Worm (Caenorhabditis elegans): ENCODE measurements around the gene sfxn-5.

Gene sfxn-5

DNA sequence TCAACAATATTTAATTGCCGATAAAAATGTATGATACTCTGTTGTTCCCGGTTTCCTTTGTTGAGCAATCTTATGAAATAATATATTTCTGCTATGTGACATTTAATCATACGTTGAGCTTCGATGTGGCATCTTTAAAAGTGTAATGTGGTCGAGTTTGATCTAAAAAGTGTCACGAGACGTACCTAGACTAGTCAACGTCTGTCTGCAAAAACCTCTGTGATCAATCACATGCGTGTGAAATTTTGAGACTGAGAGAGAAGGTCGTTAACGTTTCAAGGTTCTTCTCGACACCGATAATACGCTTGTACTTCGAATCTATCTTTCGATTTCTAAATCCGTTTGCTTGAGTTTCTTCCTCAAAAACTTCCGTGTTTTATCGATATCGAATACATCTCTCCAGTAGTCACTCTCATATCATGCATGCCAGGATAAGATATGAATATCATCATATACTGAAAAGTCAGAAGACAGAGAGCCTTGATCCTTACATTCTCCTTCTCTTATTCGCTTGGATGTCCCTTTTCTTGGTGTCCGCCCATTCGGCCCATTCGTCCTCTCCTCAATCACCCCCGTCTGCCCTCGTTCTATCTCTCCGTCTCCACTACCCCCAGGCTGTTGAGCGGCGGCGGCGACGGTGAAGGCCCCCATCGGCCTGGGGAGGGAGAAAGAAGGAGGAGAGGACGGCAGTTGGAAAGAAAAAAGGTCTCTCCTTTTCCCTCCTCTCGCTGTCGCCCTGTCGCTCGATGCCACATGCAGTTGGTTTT, 23.6 kb upstream of the sfxn-5 start:
- peak; percentile 63 for TF ChIP-seq sox-4 (tag; optimal IDR thresholded peaks at IDR 0.05)
- no peak for TF ChIP-seq fax-1 (tag; optimal IDR thresholded peaks at IDR 0.05)
- no peak for TF ChIP-seq pag-3 (tag; optimal IDR thresholded peaks at IDR 0.05; ENCODE audit: borderline replicate concordance)
- TF ChIP-seq hlh-8 (tag; optimal IDR thresholded peaks at IDR 0.05), result peak; percentile 12
- TF ChIP-seq pha-4 (tag; optimal IDR thresholded peaks at IDR 0.05), result no peak
- peak; percentile 10 for TF ChIP-seq hlh-30 (tag; optimal IDR thresholded peaks at IDR 0.05; ENCODE audit: insufficient read depth)
- TF ChIP-seq elt-4 (tag; optimal IDR thresholded peaks at IDR 0.05), result no peak
- TF ChIP-seq F13H6.1 (tag; optimal IDR thresholded peaks at IDR 0.05), result peak; percentile 19
- peak; percentile 45 for TF ChIP-seq ref-2 (tag; optimal IDR thresholded peaks at IDR 0.05)
- no peak for TF ChIP-seq ahr-1 (tag; optimal IDR thresholded peaks at IDR 0.05)
- TF ChIP-seq ceh-31 (tag; optimal IDR thresholded peaks at IDR 0.05), result peak; percentile 66
- peak; percentile 49; the same call in 1 of the 2 replicates for TF ChIP-seq ceh-45 (GFP tag; IDR thresholded peaks at IDR 0.05)
- TF ChIP-seq ceh-6 (GFP tag; optimal IDR thresholded peaks at IDR 0.05), result no peak
- TF ChIP-seq ceh-2 (tag; optimal IDR thresholded peaks at IDR 0.05), result no peak
- no peak for TF ChIP-seq unc-3 (GFP tag; conservative IDR thresholded peaks at IDR 0.05)
- no peak for TF ChIP-seq unc-3 (tag; optimal IDR thresholded peaks at IDR 0.05)
- peak; percentile 17 for TF ChIP-seq ttx-3 (tag; optimal IDR thresholded peaks at IDR 0.05)
- TF ChIP-seq ceh-34 (tag; optimal IDR thresholded peaks at IDR 0.05), result peak; percentile 63
- TF ChIP-seq ceh-9 (tag; optimal IDR thresholded peaks at IDR 0.05), result no peak
- TF ChIP-seq sox-2 (GFP tag; IDR thresholded peaks at IDR 0.05), result no peak
- no peak for TF ChIP-seq gmeb-2 (tag; optimal IDR thresholded peaks at IDR 0.05)
- no peak for TF ChIP-seq hlh-13 (GFP tag; optimal IDR thresholded peaks at IDR 0.05)
- no peak for TF ChIP-seq unc-55 (GFP tag; optimal IDR thresholded peaks at IDR 0.05)
- TF ChIP-seq ztf-16 (tag; optimal IDR thresholded peaks at IDR 0.05), result no peak
- TF ChIP-seq K09A11.1 (tag; optimal IDR thresholded peaks at IDR 0.05; ENCODE audit: insufficient read depth), result no peak
- peak; percentile 25 for TF ChIP-seq rnt-1 (tag; optimal IDR thresholded peaks at IDR 0.05)
- TF ChIP-seq K02D7.2 (tag; optimal IDR thresholded peaks at IDR 0.05), result no peak
- TF ChIP-seq nhr-232 (tag; optimal IDR thresholded peaks at IDR 0.05), result peak; percentile 39
- peak; percentile 16 for TF ChIP-seq ceh-48 (tag; optimal IDR thresholded peaks at IDR 0.05)
- no peak for TF ChIP-seq Y22D7AL.16 (tag; optimal IDR thresholded peaks at IDR 0.05)
- TF ChIP-seq ceh-22 (tag; optimal IDR thresholded peaks at IDR 0.05), result no peak
- TF ChIP-seq ceh-24 (tag; optimal IDR thresholded peaks at IDR 0.05), result no peak
- TF ChIP-seq ama-1 (optimal IDR thresholded peaks at IDR 0.05), result no peak
- TF ChIP-seq eyg-1 (tag; optimal IDR thresholded peaks at IDR 0.05), result no peak
- TF ChIP-seq che-1 (tag; optimal IDR thresholded peaks at IDR 0.05), result peak; percentile 57
- TF ChIP-seq unc-86 (tag; optimal IDR thresholded peaks at IDR 0.05), result no peak
- no peak for TF ChIP-seq ceh-30 (tag; optimal IDR thresholded peaks at IDR 0.05)
- peak; percentile 40 for TF ChIP-seq tbx-2 (tag; optimal IDR thresholded peaks at IDR 0.05)
- peak; percentile 52 for TF ChIP-seq pros-1 (tag; optimal IDR thresholded peaks at IDR 0.05)
- TF ChIP-seq pha-2 (tag; optimal IDR thresholded peaks at IDR 0.05), result peak; percentile 1
- TF ChIP-seq nfya-1 (tag; optimal IDR thresholded peaks at IDR 0.05), result peak; percentile 67
- no peak for TF ChIP-seq pat-9 (tag; optimal IDR thresholded peaks at IDR 0.05)
- no peak for TF ChIP-seq nhr-11 (tag; optimal IDR thresholded peaks at IDR 0.05)
- no peak for TF ChIP-seq fkh-10 (GFP tag; optimal IDR thresholded peaks at IDR 0.05)
- TF ChIP-seq unc-42 (tag; optimal IDR thresholded peaks at IDR 0.05), result peak; percentile 1
- no peak for TF ChIP-seq odd-2 (tag; optimal IDR thresholded peaks at IDR 0.05)
- TF ChIP-seq ceh-14 (tag; optimal IDR thresholded peaks at IDR 0.05), result peak; percentile 30
- peak; percentile 57 for TF ChIP-seq T23F11.4 (GFP tag; optimal IDR thresholded peaks at IDR 0.05)
- TF ChIP-seq tbx-7 (tag; optimal IDR thresholded peaks at IDR 0.05), result no peak
- TF ChIP-seq npax-4 (tag; optimal IDR thresholded peaks at IDR 0.05), result no peak
- TF ChIP-seq zip-5 (tag; optimal IDR thresholded peaks at IDR 0.05), result no peak
- TF ChIP-seq mec-3 (tag; optimal IDR thresholded peaks at IDR 0.05; ENCODE audit: borderline replicate concordance), result peak; percentile 43

Measured in whole organism, late embryonic.